Worm (Caenorhabditis elegans) whole organism, young adult: ENCODE results near the gene Y105C5B.9.
A peak's percentile ranks its signal among the peaks of the same experiment; 100 is the strongest.
"Not testable (repeated sequence)": the region's sequence is repeated elsewhere in the genome, so short reads cannot be mapped to it uniquely, and the experiment has no call there.

Source experiments
- B0019.2 ChIP-seq: fragments of 200-800 bp; sonication (Bioruptor generic); conservative IDR thresholded peaks from 2 replicates; pipeline ENCODE4 v1.3.6; 2022; ENCODE audit warnings: missing genetic modification reagents, missing genetic modification characterization, missing compliant biosample characterization
- B0261.1 ChIP-seq: sonication (generic microtip); optimal IDR thresholded peaks from 2 replicates; lab custom pipeline; 2016; ENCODE audit warnings: mild to moderate bottlenecking, missing genetic modification characterization, moderate library complexity, missing compliant biosample characterization
- C06A6.2 ChIP-seq: fragments of 200-800 bp; sonication (Bioruptor generic); conservative IDR thresholded peaks from 2 replicates; pipeline ENCODE4 v1.3.6; 2022; ENCODE audit warnings: missing genetic modification characterization, missing compliant biosample characterization
- D2030.7 ChIP-seq: fragments of 200-800 bp; sonication (Bioruptor generic); IDR thresholded peaks from 2 replicates; pipeline ENCODE4 v1.3.6; 2022; ENCODE audit warnings: missing genetic modification reagents, missing genetic modification characterization, missing compliant biosample characterization
- F23B12.7 ChIP-seq: sonication (generic microtip); optimal IDR thresholded peaks from 2 replicates; lab custom pipeline; 2017; ENCODE audit warnings: missing genetic modification characterization, mild to moderate bottlenecking, missing compliant biosample characterization, antibody characterized with exemption, moderate library complexity; ENCODE audit not compliant: insufficient read depth
- F52B5.7 ChIP-seq: sonication (generic microtip); optimal IDR thresholded peaks from 2 replicates; lab custom pipeline; 2016; ENCODE audit warnings: mild to moderate bottlenecking, missing genetic modification characterization, missing compliant biosample characterization
- F57A8.1 ChIP-seq: fragments of 200-800 bp; sonication (Bioruptor generic); optimal IDR thresholded peaks from 2 replicates; lab custom pipeline; 2018; ENCODE audit warnings: mild to moderate bottlenecking, missing genetic modification characterization, moderate library complexity, missing compliant biosample characterization
- Y53F4B.3 ChIP-seq: fragments of 200-800 bp; sonication (Bioruptor generic); IDR thresholded peaks from 2 replicates; pipeline ENCODE4 v1.3.6; 2022; ENCODE audit warnings: missing genetic modification reagents, missing genetic modification characterization, missing compliant biosample characterization
- Y67H2A.10 ChIP-seq: fragments of 200-800 bp; sonication (Bioruptor generic); conservative IDR thresholded peaks from 2 replicates; pipeline ENCODE4 v1.3.6; 2022; ENCODE audit warnings: missing genetic modification reagents, missing genetic modification characterization, missing compliant biosample characterization
- Y95B8A.8 ChIP-seq: fragments of 200-800 bp; sonication (Bioruptor generic); IDR thresholded peaks from 2 replicates; pipeline ENCODE4 v1.3.6; 2022; ENCODE audit warnings: missing genetic modification reagents, missing genetic modification characterization, missing compliant biosample characterization
- akir-1 ChIP-seq: fragments of 200-800 bp; sonication (Bioruptor generic); optimal IDR thresholded peaks from 2 replicates; lab custom pipeline; 2018; ENCODE audit warnings: mild to moderate bottlenecking, missing genetic modification characterization, moderate library complexity, missing compliant biosample characterization
- aptf-2 ChIP-seq: fragments of 200-800 bp; sonication (Bioruptor generic); conservative IDR thresholded peaks from 2 replicates; pipeline ENCODE4 v1.3.6; 2022; ENCODE audit warnings: missing genetic modification reagents, missing genetic modification characterization, missing compliant biosample characterization
- aptf-3 ChIP-seq: fragments of 200-800 bp; sonication (Bioruptor generic); IDR thresholded peaks from 2 replicates; pipeline ENCODE4 v1.3.6; 2022; ENCODE audit warnings: missing genetic modification characterization, missing compliant biosample characterization
- atf-7 ChIP-seq: sonication (generic microtip); optimal IDR thresholded peaks from 2 replicates; lab custom pipeline; 2017; ENCODE audit warnings: mild to moderate bottlenecking, missing genetic modification characterization, missing compliant biosample characterization
- attf-5 ChIP-seq: fragments of 200-800 bp; sonication (Bioruptor generic); optimal IDR thresholded peaks from 2 replicates; lab custom pipeline; 2018; ENCODE audit warnings: mild to moderate bottlenecking, missing genetic modification characterization, missing compliant biosample characterization
- cebp-1 ChIP-seq, 2 experiments: fragments of 200-800 bp in 1 of 2; sonication (Bioruptor generic) in 1 of 2; sonication (generic microtip) in 1 of 2; IDR thresholded peaks in 1 of 2; optimal IDR thresholded peaks in 1 of 2; 2 replicates each; pipeline versions ENCODE4 v1.3.6 to Lab custom; 2017 to 2022; ENCODE audit warnings: missing compliant biosample characterization in 2 of 2, missing genetic modification characterization in 2 of 2, mild to moderate bottlenecking in 1 of 2, missing genetic modification reagents in 1 of 2, moderate library complexity in 1 of 2
- cebp-2 ChIP-seq: fragments of 200-800 bp; sonication (Bioruptor generic); IDR thresholded peaks from 2 replicates; pipeline ENCODE4 v1.3.6; 2022; ENCODE audit warnings: missing genetic modification characterization, missing compliant biosample characterization
- ceh-27 ChIP-seq: fragments of 200-800 bp; sonication (Bioruptor generic); optimal IDR thresholded peaks from 2 replicates; lab custom pipeline; 2018; ENCODE audit warnings: mild to moderate bottlenecking, missing genetic modification characterization, moderate library complexity, missing compliant biosample characterization
- ceh-58 ChIP-seq: fragments of 200-800 bp; sonication (Bioruptor generic); IDR thresholded peaks from 2 replicates; pipeline ENCODE4 v1.3.6; 2022; ENCODE audit warnings: missing genetic modification characterization, missing compliant biosample characterization
- ceh-91 ChIP-seq: fragments of 200-800 bp; sonication (Bioruptor generic); IDR thresholded peaks from 2 replicates; pipeline ENCODE4 v1.3.6; 2022; ENCODE audit warnings: missing genetic modification reagents, missing genetic modification characterization, missing compliant biosample characterization
- chd-7 ChIP-seq: sonication (generic microtip); optimal IDR thresholded peaks from 2 replicates; lab custom pipeline; 2016; ENCODE audit warnings: mild to moderate bottlenecking, missing genetic modification characterization, moderate library complexity, missing compliant biosample characterization
- dpff-1 ChIP-seq: sonication (generic microtip); optimal IDR thresholded peaks from 2 replicates; lab custom pipeline; 2017; ENCODE audit warnings: mild to moderate bottlenecking, missing genetic modification characterization, missing compliant biosample characterization
- dpl-1 ChIP-seq: fragments of 150-350 bp; optimal IDR thresholded peaks from 2 replicates; lab custom pipeline; 2014; ENCODE audit warnings: missing biosample characterization, missing genetic modification reagents, missing genetic modification characterization
- egl-44 ChIP-seq: fragments of 200-800 bp; sonication (Bioruptor generic); IDR thresholded peaks from 2 replicates; pipeline ENCODE4 v1.3.6; 2022; ENCODE audit warnings: missing genetic modification reagents, missing genetic modification characterization, missing compliant biosample characterization
- egrh-3 ChIP-seq: fragments of 200-800 bp; sonication (Bioruptor generic); IDR thresholded peaks from 2 replicates; pipeline ENCODE4 v1.3.6; 2022; ENCODE audit warnings: missing genetic modification reagents, missing genetic modification characterization, missing compliant biosample characterization
- ets-4 ChIP-seq: fragments of 200-800 bp; sonication (Bioruptor generic); optimal IDR thresholded peaks from 2 replicates; lab custom pipeline; 2018; ENCODE audit warnings: mild to moderate bottlenecking, missing genetic modification characterization, missing compliant biosample characterization
- fkh-3 ChIP-seq: sonication (generic microtip); optimal IDR thresholded peaks from 2 replicates; lab custom pipeline; 2016; ENCODE audit warnings: mild to moderate bottlenecking, missing genetic modification characterization, missing compliant biosample characterization
- him-1 ChIP-seq: sonication (generic microtip); optimal IDR thresholded peaks from 2 replicates; lab custom pipeline; 2016; ENCODE audit warnings: missing genotype, missing genetic modification reagents, missing genetic modification characterization, missing compliant biosample characterization
- let-607 ChIP-seq, 2 experiments: fragments of 200-800 bp in 1 of 2; sonication (Bioruptor generic) in 1 of 2; sonication (generic microtip) in 1 of 2; optimal IDR thresholded peaks; 2 replicates each; lab custom pipeline; 2016 to 2018; ENCODE audit warnings: mild to moderate bottlenecking in 2 of 2, missing compliant biosample characterization in 2 of 2, missing genetic modification characterization in 2 of 2, moderate library complexity in 2 of 2, missing genotype in 1 of 2
- madf-3 ChIP-seq: fragments of 200-800 bp; sonication (Bioruptor generic); IDR thresholded peaks from 2 replicates; pipeline ENCODE4 v1.3.6; 2022; ENCODE audit warnings: missing genetic modification reagents, missing genetic modification characterization, missing compliant biosample characterization
- madf-6 ChIP-seq: fragments of 200-800 bp; sonication (Bioruptor generic); IDR thresholded peaks from 2 replicates; pipeline ENCODE4 v1.3.6; 2022; ENCODE audit warnings: missing genetic modification reagents, missing genetic modification characterization, missing compliant biosample characterization
- mes-4 ChIP-seq: sonication (generic microtip); optimal IDR thresholded peaks from 2 replicates; lab custom pipeline; 2016; ENCODE audit warnings: missing genotype, missing genetic modification characterization, missing compliant biosample characterization
- mxl-1 ChIP-seq: sonication (generic microtip); optimal IDR thresholded peaks from 2 replicates; lab custom pipeline; 2016; ENCODE audit warnings: missing genetic modification characterization, missing compliant biosample characterization
- nfya-1 ChIP-seq: sonication (generic microtip); optimal IDR thresholded peaks from 2 replicates; lab custom pipeline; 2017; ENCODE audit warnings: antibody characterized with exemption, missing compliant biosample characterization, missing genetic modification characterization, borderline replicate concordance; ENCODE audit not compliant: insufficient read depth
- nfyb-1 ChIP-seq: fragments of 200-800 bp; sonication (Bioruptor generic); IDR thresholded peaks from 2 replicates; pipeline ENCODE4 v1.3.6; 2022; ENCODE audit warnings: missing genetic modification reagents, missing genetic modification characterization, missing compliant biosample characterization
- nhr-120 ChIP-seq: fragments of 200-800 bp; sonication (Bioruptor generic); IDR thresholded peaks from 2 replicates; pipeline ENCODE4 v1.3.6; 2022; ENCODE audit warnings: missing genetic modification characterization, missing compliant biosample characterization
- nhr-179 ChIP-seq: sonication (generic microtip); optimal IDR thresholded peaks from 2 replicates; lab custom pipeline; 2016; ENCODE audit warnings: mild to moderate bottlenecking, missing genetic modification characterization, missing compliant biosample characterization
- nhr-27 ChIP-seq: fragments of 200-800 bp; sonication (Bioruptor generic); optimal IDR thresholded peaks from 2 replicates; lab custom pipeline; 2018; ENCODE audit warnings: mild to moderate bottlenecking, missing genetic modification characterization, moderate library complexity, missing compliant biosample characterization
- nhr-80 ChIP-seq: sonication (generic microtip); optimal IDR thresholded peaks from 2 replicates; lab custom pipeline; 2016; ENCODE audit warnings: missing genetic modification characterization, missing compliant biosample characterization
- pbrm-1 ChIP-seq: fragments of 200-800 bp; sonication (Bioruptor generic); IDR thresholded peaks from 2 replicates; pipeline ENCODE4 v1.3.6; 2022; ENCODE audit warnings: missing genetic modification reagents, missing genetic modification characterization, missing compliant biosample characterization
- rcor-1 ChIP-seq: fragments of 200-800 bp; sonication (Bioruptor generic); IDR thresholded peaks from 2 replicates; pipeline ENCODE4 v1.3.6; 2022; ENCODE audit warnings: missing genetic modification reagents, missing genetic modification characterization, missing compliant biosample characterization
- sdz-38 ChIP-seq: sonication (generic microtip); optimal IDR thresholded peaks from 2 replicates; lab custom pipeline; 2016; ENCODE audit warnings: missing genotype, missing genetic modification characterization, missing compliant biosample characterization
- snpc-3.4 ChIP-seq: sonication (generic microtip); optimal IDR thresholded peaks from 2 replicates; lab custom pipeline; 2017; ENCODE audit warnings: missing genetic modification characterization, mild to moderate bottlenecking, missing compliant biosample characterization, antibody characterized with exemption, moderate library complexity, missing genotype, missing genetic modification reagents
- tlf-1 ChIP-seq: fragments of 200-800 bp; sonication (Bioruptor generic); optimal IDR thresholded peaks from 2 replicates; lab custom pipeline; 2018; ENCODE audit warnings: mild to moderate bottlenecking, missing genetic modification characterization, missing compliant biosample characterization
- xnd-1 ChIP-seq: sonication (generic microtip); optimal IDR thresholded peaks from 2 replicates; lab custom pipeline; 2016; ENCODE audit warnings: missing genotype, missing genetic modification reagents, missing genetic modification characterization, missing compliant biosample characterization
- ztf-18 ChIP-seq: sonication (generic microtip); optimal IDR thresholded peaks from 2 replicates; lab custom pipeline; 2016; ENCODE audit warnings: missing genotype, mild to moderate bottlenecking, missing genetic modification characterization, missing compliant biosample characterization
- ztf-25 ChIP-seq: fragments of 200-800 bp; sonication (Bioruptor generic); IDR thresholded peaks from 2 replicates; pipeline ENCODE4 v1.3.6; 2022; ENCODE audit warnings: missing genetic modification reagents, missing genetic modification characterization, missing compliant biosample characterization
- ztf-3 ChIP-seq: fragments of 200-800 bp; sonication (Bioruptor generic); optimal IDR thresholded peaks from 2 replicates; lab custom pipeline; 2018; ENCODE audit warnings: mild to moderate bottlenecking, missing genetic modification characterization, missing compliant biosample characterization

Y105C5B.9 gene

ce11 chrIV:15931833-15932232, 1.5 kb downstream of the Y105C5B.9 start (continued):
- TF ChIP-seq ceh-91 (no peak), let-607 (tag; optimal IDR thresholded peaks at IDR 0.05; lab: Kevin White, UChicago) (peak; percentile 18 to 27), C06A6.2 (GFP tag; lab: Robert Waterston, UW) (no peak), Y67H2A.10 (GFP tag; lab: Robert Waterston, UW) (no peak), chd-7 (tag; lab: Kevin White, UChicago) (peak; percentile 74), nfyb-1 (GFP tag; lab: Robert Waterston, UW) (peak; percentile 63; the same call in 1 of the 2 replicates), cebp-2 (GFP tag; lab: Robert Waterston, UW) (no peak), rcor-1 (GFP tag; lab: Robert Waterston, UW) (no peak), ets-4 (no peak), sdz-38 (tag; lab: Kevin White, UChicago) (no peak), mxl-1 (peak; percentile 49), xnd-1 (no peak), aptf-2 (GFP tag; lab: Robert Waterston, UW) (0 out of 2 replicates have a peak, but pooled peaks have one; percentile 47), dpl-1 (no peak), D2030.7 (GFP tag; lab: Robert Waterston, UW) (peak; percentile 50), nhr-120 (no peak), ztf-3 (GFP tag; lab: Kevin White, UChicago) (peak; percentile 47), B0019.2 (GFP tag; lab: Robert Waterston, UW) (no peak), ceh-27 (peak; percentile 31), attf-5 (GFP tag; lab: Kevin White, UChicago) (peak; percentile 51), nhr-179 (tag; lab: Kevin White, UChicago) (no peak), nfya-1 (tag; lab: Kevin White, UChicago) (no peak), akir-1 (no peak), ztf-25 (0 out of 2 replicates have a peak, but pooled peaks have one; percentile 60), him-1 (tag; lab: Kevin White, UChicago) (peak; percentile 7), dpff-1 (tag; lab: Kevin White, UChicago) (no peak), mes-4 (peak; percentile 69), egrh-3 (0 out of 2 replicates have a peak, but pooled peaks have one; percentile 7), F52B5.7 (tag; lab: Kevin White, UChicago) (peak; percentile 65), fkh-3 (tag; lab: Kevin White, UChicago) (no peak), atf-7 (no peak), aptf-3 (GFP tag; lab: Robert Waterston, UW) (no peak), Y95B8A.8 (GFP tag; lab: Robert Waterston, UW) (0 out of 2 replicates have a peak, but pooled peaks have one; percentile 43), egl-44 (GFP tag; lab: Robert Waterston, UW) (no peak), pbrm-1 (GFP tag; lab: Robert Waterston, UW) (peak; percentile 64), Y53F4B.3 (GFP tag; lab: Robert Waterston, UW) (no peak), F57A8.1 (GFP tag; lab: Kevin White, UChicago) (no peak), nhr-27 (tag; lab: Kevin White, UChicago) (no peak)

- peak; percentile 62 for TF ChIP-seq madf-6
- TF ChIP-seq fkh-3 (tag; lab: Kevin White, UChicago): peak; percentile 35
- peak; percentile 11 for TF ChIP-seq tlf-1
- TF ChIP-seq him-1 (tag; lab: Kevin White, UChicago): peak; percentile 65
- peak; percentile 75; the same call in 1 of the 2 replicates for TF ChIP-seq madf-3
- TF ChIP-seq aptf-3 (GFP tag; lab: Robert Waterston, UW): peak; percentile 46; the same call in 1 of the 2 replicates
- 0 out of 2 replicates have a peak, but pooled peaks have one; percentile 13 for TF ChIP-seq egrh-3
- 0 out of 2 replicates have a peak, but pooled peaks have one; percentile 62 for TF ChIP-seq nhr-120
- TF ChIP-seq ztf-18 (tag; lab: Kevin White, UChicago): peak; percentile 86
- TF ChIP-seq Y95B8A.8 (GFP tag; lab: Robert Waterston, UW): 0 out of 2 replicates have a peak, but pooled peaks have one; percentile 30
- 0 out of 2 replicates have a peak, but pooled peaks have one; percentile 4 for TF ChIP-seq ceh-58
- TF ChIP-seq B0261.1 (tag; lab: Kevin White, UChicago): peak; percentile 87
- peak; percentile 3 for TF ChIP-seq F23B12.7 (tag; lab: Kevin White, UChicago)
- TF ChIP-seq nhr-80 (tag; lab: Kevin White, UChicago): peak; percentile 16
- not testable (repeated sequence) for TF ChIP-seq cebp-1 (GFP tag; IDR thresholded peaks at IDR 0.05; lab: Robert Waterston, UW)
- peak; percentile 56 for TF ChIP-seq cebp-1 (tag; optimal IDR thresholded peaks at IDR 0.05; lab: Kevin White, UChicago)
- peak; percentile 49 for TF ChIP-seq snpc-3.4 (tag; lab: Kevin White, UChicago)
These were observed 2.7 kb downstream of the Y105C5B.9 start for ce11 chrIV:15933100-15933499.
